Fruit fly (Drosophila melanogaster) whole organism, embryonic: ENCODE measurements around the gene CG43245.
A peak's percentile ranks its signal among the peaks of the same experiment; 100 is the strongest.

Experiments
- Aef1 ChIP-seq: fragments of 200-800 bp; sonication (Bioruptor generic); IDR thresholded peaks from 3 replicates; pipeline ENCODE4 v1.3.6; 2022; ENCODE audit warnings: missing biosample characterization, missing genetic modification characterization
- B-H1 ChIP-seq: fragments of 200-800 bp; sonication (Bioruptor generic); IDR thresholded peaks from 3 replicates; pipeline ENCODE4 v1.3.6; 2022; ENCODE audit warnings: missing biosample characterization, missing genetic modification characterization
- B-H2 ChIP-seq: fragments of 200-800 bp; sonication (Bioruptor generic); optimal IDR thresholded peaks from 2 replicates; lab custom pipeline; 2018; ENCODE audit warnings: missing biosample characterization, mild to moderate bottlenecking, missing genetic modification characterization
- BEAF-32 ChIP-seq: fragments of 200-800 bp; sonication (Bioruptor generic); optimal IDR thresholded peaks from 3 replicates; lab custom pipeline; 2017; ENCODE audit warnings: missing biosample characterization, missing genetic modification characterization, mild to moderate bottlenecking, moderate library complexity, missing genetic modification reagents
- Bdp1 ChIP-seq: fragments of 200-800 bp; sonication (Bioruptor generic); optimal IDR thresholded peaks from 3 replicates; lab custom pipeline; 2016; ENCODE audit warnings: missing biosample characterization, missing genetic modification characterization
- Bteb2 ChIP-seq: fragments of 200-800 bp; sonication (Bioruptor generic); optimal IDR thresholded peaks from 2 replicates; lab custom pipeline; 2016; ENCODE audit warnings: missing biosample characterization, missing genetic modification characterization
- CG11456 ChIP-seq: fragments of 200-800 bp; sonication (Bioruptor generic); IDR thresholded peaks from 3 replicates; pipeline ENCODE4 v1.3.6; 2022; ENCODE audit warnings: missing biosample characterization, missing genetic modification characterization
- CG12659 ChIP-seq: fragments of 200-800 bp; sonication (Bioruptor generic); optimal IDR thresholded peaks from 3 replicates; lab custom pipeline; 2017; ENCODE audit warnings: mild to moderate bottlenecking, missing biosample characterization, missing genetic modification reagents, missing genetic modification characterization
- CG13287 ChIP-seq: fragments of 200-800 bp; sonication (Bioruptor generic); IDR thresholded peaks from 2 replicates; pipeline ENCODE4 v1.3.6; 2022; ENCODE audit warnings: missing biosample characterization, missing genetic modification characterization; ENCODE audit not compliant: partially characterized antibody
- CG18011 ChIP-seq: fragments of 200-800 bp; sonication (Bioruptor generic); optimal IDR thresholded peaks from 2 replicates; lab custom pipeline; 2017; ENCODE audit warnings: missing biosample characterization, missing genetic modification characterization, mild to moderate bottlenecking, moderate library complexity, missing genotype
- CG3163 ChIP-seq: fragments of 200-800 bp; sonication (Bioruptor generic); optimal IDR thresholded peaks from 3 replicates; lab custom pipeline; 2016; ENCODE audit warnings: missing biosample characterization, missing genetic modification characterization
- CG3726 ChIP-seq: fragments of 200-800 bp; sonication (Bioruptor generic); IDR thresholded peaks from 3 replicates; pipeline ENCODE4, ENCODE4 v1.3.6; 2022; ENCODE audit warnings: missing biosample characterization, missing genetic modification characterization
- CG3995 ChIP-seq: fragments of 200-800 bp; sonication (Bioruptor generic); optimal IDR thresholded peaks from 3 replicates; lab custom pipeline; 2016; ENCODE audit warnings: missing biosample characterization, missing genetic modification characterization
- CG4730 ChIP-seq: fragments of 200-800 bp; sonication (Bioruptor generic); IDR thresholded peaks from 2 replicates; pipeline ENCODE4 v1.3.6; 2022; ENCODE audit warnings: missing biosample characterization, missing genetic modification characterization
- CG5180 ChIP-seq: fragments of 200-800 bp; sonication (Bioruptor generic); optimal IDR thresholded peaks from 3 replicates; lab custom pipeline; 2017; ENCODE audit warnings: missing biosample characterization, missing genetic modification characterization, mild to moderate bottlenecking, moderate library complexity, missing genetic modification reagents
- CG6175 ChIP-seq: fragments of 200-800 bp; sonication (Bioruptor generic); IDR thresholded peaks from 3 replicates; pipeline ENCODE4 v1.3.6; 2022; ENCODE audit warnings: missing biosample characterization, missing genetic modification characterization
- CG7372 ChIP-seq: fragments of 200-800 bp; sonication (Bioruptor generic); IDR thresholded peaks from 2 replicates; pipeline ENCODE4 v1.3.6; 2022; ENCODE audit warnings: missing biosample characterization, missing genetic modification characterization
- CG7963 ChIP-seq: fragments of 200-800 bp; sonication (Bioruptor generic); IDR thresholded peaks from 3 replicates; pipeline ENCODE4 v1.3.6; 2022; ENCODE audit warnings: missing biosample characterization, missing genetic modification characterization; ENCODE audit not compliant: partially characterized antibody
- CG8388 ChIP-seq: fragments of 200-800 bp; sonication (Bioruptor generic); optimal IDR thresholded peaks from 2 replicates; lab custom pipeline; 2019; ENCODE audit warnings: missing biosample characterization, mild to moderate bottlenecking, missing genetic modification characterization, moderate library complexity
- CG9817 ChIP-seq: fragments of 200-800 bp; sonication (Bioruptor generic); optimal IDR thresholded peaks from 2 replicates; lab custom pipeline; 2018; ENCODE audit warnings: missing biosample characterization, mild to moderate bottlenecking, missing genetic modification characterization, moderate library complexity
- D19A ChIP-seq: fragments of 200-800 bp; optimal IDR thresholded peaks from 3 replicates; lab custom pipeline; 2019; ENCODE audit warnings: missing biosample characterization, mild to moderate bottlenecking, missing genetic modification characterization, moderate library complexity
- Ets65A ChIP-seq: fragments of 200-800 bp; sonication (Bioruptor generic); peaks from one replicate; lab custom pipeline; 2016; ENCODE audit warnings: missing biosample characterization, missing genetic modification characterization
- Ets97D ChIP-seq: fragments of 200-800 bp; sonication (Bioruptor generic); optimal IDR thresholded peaks from 3 replicates; lab custom pipeline; 2016; ENCODE audit warnings: missing biosample characterization, missing genetic modification characterization
- Lhr ChIP-seq: fragments of 200-800 bp; sonication (Bioruptor generic); optimal IDR thresholded peaks from 3 replicates; lab custom pipeline; 2017; ENCODE audit warnings: mild to moderate bottlenecking, missing biosample characterization, missing genetic modification reagents, missing genetic modification characterization
- Max ChIP-seq: fragments of 200-800 bp; sonication (Bioruptor generic); optimal IDR thresholded peaks from 2 replicates; lab custom pipeline; 2016; ENCODE audit warnings: missing biosample characterization, mild to moderate bottlenecking, missing genetic modification characterization
- Med ChIP-seq: fragments of 200-800 bp; sonication (Bioruptor generic); peaks from one replicate; lab custom pipeline; 2016; ENCODE audit warnings: missing biosample characterization, missing genetic modification characterization, mild to moderate bottlenecking, inconsistent platforms, moderate library complexity
- Meics ChIP-seq: fragments of 200-800 bp; sonication (Bioruptor generic); optimal IDR thresholded peaks from 2 replicates; lab custom pipeline; 2017; ENCODE audit warnings: missing biosample characterization, mild to moderate bottlenecking, missing genetic modification characterization
- Optix ChIP-seq: fragments of 200-800 bp; sonication (Bioruptor generic); IDR thresholded peaks from 3 replicates; pipeline ENCODE4 v1.3.6; 2022; ENCODE audit warnings: missing biosample characterization, missing genetic modification characterization
- bcd ChIP-seq: fragments of 200-800 bp; sonication (Bioruptor generic); optimal IDR thresholded peaks from 2 replicates; lab custom pipeline; 2017; ENCODE audit warnings: missing biosample characterization, mild to moderate bottlenecking, missing genetic modification characterization
- bsh ChIP-seq, 2 experiments: fragments of 200-800 bp; sonication (Bioruptor generic); optimal IDR thresholded peaks; 2 replicates each; lab custom pipeline; 2017 to 2018; ENCODE audit warnings: mild to moderate bottlenecking in 2 of 2, missing biosample characterization in 2 of 2, missing genetic modification characterization in 2 of 2, moderate library complexity in 1 of 2
- ci ChIP-seq: fragments of 200-800 bp; sonication (Bioruptor generic); IDR thresholded peaks from 3 replicates; pipeline ENCODE4 v1.3.6; 2022; ENCODE audit warnings: missing biosample characterization, missing genetic modification characterization
- crp ChIP-seq, 2 experiments: fragments of 200-800 bp; sonication (Bioruptor generic); optimal IDR thresholded peaks; 2 replicates in 1 of 2; 3 replicates in 1 of 2; lab custom pipeline; 2017; ENCODE audit warnings: missing biosample characterization in 2 of 2, missing genetic modification characterization in 2 of 2, mild to moderate bottlenecking in 1 of 2, moderate library complexity in 1 of 2
- dpn ChIP-seq, 2 experiments: fragments of 200-800 bp; sonication (Bioruptor generic); optimal IDR thresholded peaks; 3 replicates each; lab custom pipeline; 2016; ENCODE audit warnings: missing biosample characterization in 2 of 2, missing genetic modification characterization in 2 of 2
- eyg ChIP-seq: fragments of 200-800 bp; sonication (Bioruptor generic); optimal IDR thresholded peaks from 3 replicates; lab custom pipeline; 2016; ENCODE audit warnings: missing biosample characterization, missing genetic modification characterization
- fru ChIP-seq: fragments of >200 bp; optimal IDR thresholded peaks from 2 replicates; lab custom pipeline; 2017
- fu2 ChIP-seq: fragments of 200-800 bp; sonication (Bioruptor generic); optimal IDR thresholded peaks from 2 replicates; lab custom pipeline; 2016; ENCODE audit warnings: missing biosample characterization, missing genetic modification characterization
- gce ChIP-seq: fragments of 200-800 bp; sonication (Bioruptor generic); IDR thresholded peaks from 3 replicates; pipeline ENCODE4 v1.3.6; 2022; ENCODE audit warnings: missing biosample characterization, missing genetic modification characterization
- grn ChIP-seq: fragments of 200-800 bp; sonication (Bioruptor generic); optimal IDR thresholded peaks from 3 replicates; lab custom pipeline; 2017; ENCODE audit warnings: missing biosample characterization, missing genetic modification characterization
- kah ChIP-seq: fragments of 200-800 bp; sonication (Bioruptor generic); optimal IDR thresholded peaks from 2 replicates; lab custom pipeline; 2018; ENCODE audit warnings: missing biosample characterization, mild to moderate bottlenecking, missing genetic modification characterization
- kay ChIP-seq: fragments of 200-800 bp; sonication (Bioruptor generic); optimal IDR thresholded peaks from 2 replicates; lab custom pipeline; 2016; ENCODE audit warnings: missing biosample characterization, missing genetic modification characterization
- klu ChIP-seq: fragments of 200-800 bp; sonication (Bioruptor generic); IDR thresholded peaks from 2 replicates; pipeline ENCODE4 v1.3.6; 2022; ENCODE audit warnings: missing biosample characterization, missing genetic modification characterization
- phol ChIP-seq: fragments of 200-800 bp; sonication (Bioruptor generic); optimal IDR thresholded peaks from 3 replicates; lab custom pipeline; 2018; ENCODE audit warnings: missing biosample characterization, mild to moderate bottlenecking, missing genetic modification characterization, moderate library complexity
- ro ChIP-seq: fragments of 200-800 bp; sonication (Bioruptor generic); IDR thresholded peaks from 2 replicates; pipeline ENCODE4 v1.3.6; 2022; ENCODE audit warnings: missing biosample characterization, missing genetic modification characterization
- sens-2 ChIP-seq: fragments of 200-800 bp; sonication (Bioruptor generic); IDR thresholded peaks from 2 replicates; pipeline ENCODE4 v1.3.6; 2022; ENCODE audit warnings: missing biosample characterization, missing genetic modification characterization
- sisA ChIP-seq: fragments of 200-800 bp; sonication (Bioruptor generic); IDR thresholded peaks from 2 replicates; pipeline ENCODE4 v1.3.6; 2022; ENCODE audit warnings: missing biosample characterization, missing genetic modification characterization
- slou ChIP-seq: fragments of 200-800 bp; sonication (Bioruptor generic); optimal IDR thresholded peaks from 3 replicates; lab custom pipeline; 2016; ENCODE audit warnings: missing biosample characterization, missing genetic modification characterization
- sna ChIP-seq: fragments of 200-800 bp; sonication (Bioruptor generic); IDR thresholded peaks from 2 replicates; pipeline ENCODE4 v1.3.6; 2022; ENCODE audit warnings: missing biosample characterization, missing genetic modification characterization; ENCODE audit not compliant: partially characterized antibody
- trh ChIP-seq: fragments of 200-800 bp; sonication (Bioruptor generic); optimal IDR thresholded peaks from 2 replicates; lab custom pipeline; 2016; ENCODE audit warnings: missing biosample characterization, missing genetic modification characterization
- usp ChIP-seq: fragments of >200 bp; optimal IDR thresholded peaks from 2 replicates; lab custom pipeline; 2017; ENCODE audit warnings: missing biosample characterization, missing genetic modification characterization

CG43245 gene

dm6 chr3L:10751283-10751682 lies 20.4 kb upstream of the CG43245 start:
- TF ChIP-seq Med (peak; percentile 14), sens-2 (GFP tag; lab: Robert Waterston, UW) (no peak), CG7372 (GFP tag; lab: Robert Waterston, UW) (peak; percentile 42; the same call in 1 of the 2 replicates), ci (GFP tag; lab: Robert Waterston, UW) (0 out of 3 replicates have a peak, but pooled peaks have one; percentile 37), sna (GFP tag; lab: Robert Waterston, UW) (no peak), bsh (GFP tag; optimal IDR thresholded peaks at IDR 0.05; lab: Kevin White, UChicago) (peak in 1 of 2 experiments; percentile 1), CG7963 (0 out of 3 replicates have a peak, but pooled peaks have one; percentile 6), Ets65A (GFP tag; lab: Kevin White, UChicago) (peak; percentile 88)

- TF ChIP-seq CG6175 (peak; percentile 79), bcd (GFP tag; lab: Kevin White, UChicago) (peak; percentile 97), B-H1 (GFP tag; lab: Robert Waterston, UW) (peak; percentile 93), klu (GFP tag; lab: Robert Waterston, UW) (peak; percentile 98), BEAF-32 (GFP tag; lab: Kevin White, UChicago) (peak; percentile 18), D19A (tag; lab: Kevin White, UChicago) (peak; percentile 93), eyg (GFP tag; lab: Kevin White, UChicago) (no peak), B-H2 (peak; percentile 78), Bdp1 (peak; percentile 44), Ets97D (peak; percentile 35), grn (GFP tag; lab: Kevin White, UChicago) (peak; percentile 46), gce (peak; percentile 82; the same call in 2 of the 3 replicates), CG9817 (tag; lab: Kevin White, UChicago) (peak; percentile 96), phol (peak; percentile 98), Lhr (GFP tag; lab: Kevin White, UChicago) (peak; percentile 63), CG8388 (GFP tag; lab: Kevin White, UChicago) (peak; percentile 96), slou (peak; percentile 91), CG3163 (GFP tag; lab: Kevin White, UChicago) (no peak), Bteb2 (GFP tag; lab: Kevin White, UChicago) (peak; percentile 92), CG3726 (peak; percentile 77; the same call in 2 of the 3 replicates), fu2 (peak; percentile 67), Aef1 (GFP tag; lab: Robert Waterston, UW) (peak; percentile 92), CG4730 (GFP tag; lab: Robert Waterston, UW) (peak; percentile 93), Optix (GFP tag; lab: Robert Waterston, UW) (peak; percentile 65; the same call in 2 of the 3 replicates), CG5180 (peak; percentile 88), usp (GFP tag; lab: Kevin White, UChicago) (no peak), CG12659 (GFP tag; lab: Kevin White, UChicago) (peak; percentile 98), bsh (GFP tag; optimal IDR thresholded peaks at IDR 0.05; lab: Kevin White, UChicago) (peak; percentile 61 to 93), dpn (GFP tag; optimal IDR thresholded peaks at IDR 0.05; lab: Kevin White, UChicago) (peak; percentile 87 to 95), Max (GFP tag; lab: Kevin White, UChicago) (peak; percentile 93), sisA (peak; percentile 93), kay (GFP tag; lab: Kevin White, UChicago) (peak; percentile 92), trh (GFP tag; lab: Kevin White, UChicago) (peak; percentile 90), CG11456 (peak; percentile 92), kah (peak; percentile 92), CG18011 (peak; percentile 85), fru (lab: Kevin White, UChicago) (no peak), CG13287 (no peak), CG3995 (GFP tag; lab: Kevin White, UChicago) (peak; percentile 76), Meics (peak; percentile 98), crp (GFP tag; optimal IDR thresholded peaks at IDR 0.05; lab: Kevin White, UChicago) (peak in 1 of 2 experiments; percentile 64), ro (GFP tag; lab: Robert Waterston, UW) (peak; percentile 85)
Measured at dm6 chr3L:10752588-10753057, 19.1 kb upstream of the CG43245 start.
